Fruit fly (Drosophila melanogaster): ENCODE data around the gene HP1e.

- TF ChIP-seq brk (GFP tag; optimal IDR thresholded peaks at IDR 0.05) (no peak), rgr (GFP tag; optimal IDR thresholded peaks at IDR 0.05) (no peak)
These were observed 10.3 kb downstream of the HP1e start, which contains the start of gene CG16749 for dm6 chr3R:9331861-9332260.
